Fruit fly (Drosophila melanogaster): ENCODE results near the gene CG6154.

Gene CG6154

dm6 chr3R:26280403-26280802 is 17.9 kb downstream of the CG6154 start (continued):
- no peak for TF ChIP-seq Bgb (GFP tag; IDR thresholded peaks at IDR 0.05; ENCODE audit: partially characterized antibody)
- peak; percentile 73; the same call in 2 of the 3 replicates for TF ChIP-seq row (GFP tag; IDR thresholded peaks at IDR 0.05)
- TF ChIP-seq tio (GFP tag; optimal IDR thresholded peaks at IDR 0.05) = peak; percentile 26
- TF ChIP-seq CG18599 (GFP tag; optimal IDR thresholded peaks at IDR 0.05) = peak; percentile 91
- peak; percentile 61 for TF ChIP-seq grau (tag; optimal IDR thresholded peaks at IDR 0.05)
- no peak for TF ChIP-seq gt (GFP tag; IDR thresholded peaks at IDR 0.05)
- TF ChIP-seq sd (tag; optimal IDR thresholded peaks at IDR 0.05) = peak; percentile 46
- no peak for TF ChIP-seq CG11696 (GFP tag; IDR thresholded peaks at IDR 0.05)
- TF ChIP-seq CG32532 (GFP tag; IDR thresholded peaks at IDR 0.05) = peak; percentile 59; the same call in 1 of the 2 replicates
- TF ChIP-seq gfzf (GFP tag; optimal IDR thresholded peaks at IDR 0.05) = no peak
- no peak for TF ChIP-seq CG14667 (GFP tag; IDR thresholded peaks at IDR 0.05)
- TF ChIP-seq CG31365 (tag; optimal IDR thresholded peaks at IDR 0.05) = no peak
- TF ChIP-seq BtbVII (GFP tag; optimal IDR thresholded peaks at IDR 0.05) = peak; percentile 38
- no peak for TF ChIP-seq nau (GFP tag; optimal IDR thresholded peaks at IDR 0.05)
- TF ChIP-seq CG9932 (GFP tag; IDR thresholded peaks at IDR 0.05) = peak; percentile 58
- TF ChIP-seq stwl (tag; optimal IDR thresholded peaks at IDR 0.05) = no peak
- peak; percentile 35; the same call in 1 of the 2 replicates for TF ChIP-seq onecut (GFP tag; IDR thresholded peaks at IDR 0.05)
- no peak for TF ChIP-seq pros (GFP tag; optimal IDR thresholded peaks at IDR 0.05)
- TF ChIP-seq CG3726 (GFP tag; IDR thresholded peaks at IDR 0.05) = 0 out of 3 replicates have a peak, but pooled peaks have one; percentile 23
- TF ChIP-seq peb (GFP tag; IDR thresholded peaks at IDR 0.05) = 0 out of 2 replicates have a peak, but pooled peaks have one; percentile 28
- TF ChIP-seq pfk (GFP tag; optimal IDR thresholded peaks at IDR 0.05) = no peak
- no peak for TF ChIP-seq CG15479 (GFP tag; optimal IDR thresholded peaks at IDR 0.05)
- TF ChIP-seq danr (GFP tag; IDR thresholded peaks at IDR 0.05) = no peak
- no peak for TF ChIP-seq CG4360 (GFP tag; IDR thresholded peaks at IDR 0.05)
- TF ChIP-seq unpg (GFP tag; optimal IDR thresholded peaks at IDR 0.05) = no peak
- TF ChIP-seq CG13775 (GFP tag; optimal IDR thresholded peaks at IDR 0.05) = no peak
- no peak for TF ChIP-seq CG10321 (GFP tag; IDR thresholded peaks at IDR 0.05)
- TF ChIP-seq hb (GFP tag; IDR thresholded peaks at IDR 0.05; ENCODE audit: partially characterized antibody) = no peak
- peak; percentile 63 for TF ChIP-seq CG6765 (GFP tag; optimal IDR thresholded peaks at IDR 0.05)
- TF ChIP-seq Med (GFP tag) = peak; percentile 78
- TF ChIP-seq CG13287 (GFP tag; IDR thresholded peaks at IDR 0.05; ENCODE audit: partially characterized antibody) = no peak
- no peak for TF ChIP-seq CG14710 (tag; optimal IDR thresholded peaks at IDR 0.05)
- no peak for TF ChIP-seq ash1 (GFP tag; optimal IDR thresholded peaks at IDR 0.05)
- no peak for TF ChIP-seq CG9876 (GFP tag; optimal IDR thresholded peaks at IDR 0.05)
- TF ChIP-seq sc (optimal IDR thresholded peaks at IDR 0.05) = no peak
- no peak for TF ChIP-seq sc (GFP tag; optimal IDR thresholded peaks at IDR 0.05)
- TF ChIP-seq Mrtf (GFP tag; IDR thresholded peaks at IDR 0.05) = 0 out of 3 replicates have a peak, but pooled peaks have one; percentile 53
- TF ChIP-seq Lim3 (GFP tag; IDR thresholded peaks at IDR 0.05) = no peak
- TF ChIP-seq H15 (GFP tag; IDR thresholded peaks at IDR 0.05) = no peak
- TF ChIP-seq CG14050 (GFP tag; IDR thresholded peaks at IDR 0.05) = peak; percentile 47; the same call in 1 of the 3 replicates
- no peak for TF ChIP-seq Ets97D (GFP tag; optimal IDR thresholded peaks at IDR 0.05)
- no peak for TF ChIP-seq dan (GFP tag; IDR thresholded peaks at IDR 0.05)
- TF ChIP-seq CG7928 (GFP tag; optimal IDR thresholded peaks at IDR 0.05) = no peak
- no peak for TF ChIP-seq zf30C (GFP tag; optimal IDR thresholded peaks at IDR 0.05)
- no peak for TF ChIP-seq slp2 (GFP tag; optimal IDR thresholded peaks at IDR 0.05)
- peak; percentile 39 for TF ChIP-seq ATbp (GFP tag; optimal IDR thresholded peaks at IDR 0.05)
- TF ChIP-seq CG7987 (GFP tag; optimal IDR thresholded peaks at IDR 0.05) = no peak
- TF ChIP-seq phol (tag; optimal IDR thresholded peaks at IDR 0.05) = no peak
- TF ChIP-seq chn (GFP tag; optimal IDR thresholded peaks at IDR 0.05) = peak; percentile 12
- TF ChIP-seq cato (GFP tag; optimal IDR thresholded peaks at IDR 0.05; ENCODE audit: borderline replicate concordance) = no peak
- TF ChIP-seq Dip2 (GFP tag; IDR thresholded peaks at IDR 0.05) = no peak

Measured in whole organism, embryonic.